Worm (Caenorhabditis elegans): ENCODE results near the gene Y22D7AL.6.

Gene Y22D7AL.6

DNA sequence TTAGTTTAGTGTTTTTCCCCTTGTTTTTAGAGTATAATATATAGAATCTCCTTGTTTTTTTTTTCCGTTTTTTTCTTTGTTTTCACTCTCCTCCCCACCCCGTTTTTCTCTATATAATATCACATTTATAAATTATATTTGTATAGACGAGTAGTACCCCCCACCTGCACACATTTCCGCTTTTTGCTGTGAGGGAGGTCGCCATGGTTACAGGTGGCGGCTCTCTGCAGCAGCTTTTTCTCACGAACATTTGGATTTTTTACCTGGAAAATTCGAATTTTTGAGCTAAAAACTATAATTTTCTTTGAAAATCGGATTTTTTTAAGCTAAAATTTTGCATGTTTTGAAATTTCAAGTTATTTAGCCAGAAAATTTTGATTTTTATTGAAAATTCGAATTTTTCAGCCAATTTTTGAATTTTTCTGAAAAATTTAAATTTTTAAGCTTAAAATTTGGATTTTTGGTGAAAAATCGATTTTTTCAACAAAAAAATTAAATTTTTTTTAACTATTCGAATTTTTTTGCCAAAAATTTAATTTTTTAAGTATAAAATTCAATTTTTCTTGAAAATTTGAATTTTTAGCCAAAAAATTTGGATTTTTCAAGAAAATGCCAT lies 21.0 kb downstream of the Y22D7AL.6 start:
- TF ChIP-seq tra-1 (GFP tag; IDR thresholded peaks at IDR 0.05) (no peak), ceh-32 (tag; optimal IDR thresholded peaks at IDR 0.05; ENCODE audit: poor library complexity) (no peak), php-3 (GFP tag; IDR thresholded peaks at IDR 0.05) (no peak), ZK546.5 (tag; optimal IDR thresholded peaks at IDR 0.05) (no peak), spr-1 (tag; optimal IDR thresholded peaks at IDR 0.05) (no peak), ceh-44 (GFP tag; IDR thresholded peaks at IDR 0.05) (no peak), nhr-76 (tag; optimal IDR thresholded peaks at IDR 0.05) (no peak), T20F7.1 (GFP tag; optimal IDR thresholded peaks at IDR 0.05) (no peak), ztf-7 (tag; optimal IDR thresholded peaks at IDR 0.05) (no peak), hlh-11 (tag; optimal IDR thresholded peaks at IDR 0.05) (no peak), hif-1 (tag; optimal IDR thresholded peaks at IDR 0.05) (no peak), aha-1 (tag) (peak; percentile 33), Y5F2A.4 (GFP tag; optimal IDR thresholded peaks at IDR 0.05) (peak; percentile 30), attf-4 (tag; optimal IDR thresholded peaks at IDR 0.05) (no peak), fkh-10 (GFP tag; optimal IDR thresholded peaks at IDR 0.05) (no peak), hlh-30 (tag; optimal IDR thresholded peaks at IDR 0.05; ENCODE audit: insufficient read depth) (no peak), F44E2.7 (GFP tag; IDR thresholded peaks at IDR 0.05) (0 out of 2 replicates have a peak, but pooled peaks have one; percentile 15), dmd-6 (GFP tag; IDR thresholded peaks at IDR 0.05) (no peak), lim-7 (GFP tag; IDR thresholded peaks at IDR 0.05) (peak; percentile 67; the same call in 1 of the 2 replicates), zip-2 (tag; optimal IDR thresholded peaks at IDR 0.05) (no peak), lin-38 (GFP tag; IDR thresholded peaks at IDR 0.05) (peak; percentile 46), T26A8.4 (GFP tag; IDR thresholded peaks at IDR 0.05) (no peak), Y105C5A.15 (GFP tag; IDR thresholded peaks at IDR 0.05) (0 out of 2 replicates have a peak, but pooled peaks have one; percentile 10), lin-1 (GFP tag; IDR thresholded peaks at IDR 0.05) (0 out of 2 replicates have a peak, but pooled peaks have one; percentile 40), pqm-1 (tag; optimal IDR thresholded peaks at IDR 0.05) (no peak), nhr-10 (tag; optimal IDR thresholded peaks at IDR 0.05) (no peak), zfp-2 (tag; optimal IDR thresholded peaks at IDR 0.05) (no peak), lin-13 (GFP tag; optimal IDR thresholded peaks at IDR 0.05) (no peak), arid-1 (GFP tag; conservative IDR thresholded peaks at IDR 0.05) (peak; percentile 81), nhr-28 (tag; optimal IDR thresholded peaks at IDR 0.05) (no peak), madf-9 (GFP tag; conservative IDR thresholded peaks at IDR 0.05) (0 out of 2 replicates have a peak, but pooled peaks have one; percentile 18), cey-2 (tag; optimal IDR thresholded peaks at IDR 0.05; ENCODE audit: borderline replicate concordance, insufficient read depth) (no peak), nhr-25 (tag; optimal IDR thresholded peaks at IDR 0.05; ENCODE audit: borderline replicate concordance, insufficient read depth) (no peak), nhr-77 (tag; optimal IDR thresholded peaks at IDR 0.05) (no peak), fos-1 (tag; optimal IDR thresholded peaks at IDR 0.05) (no peak), snpc-1.2 (GFP tag; IDR thresholded peaks at IDR 0.05) (peak; percentile 56; the same call in 1 of the 2 replicates), spr-3 (GFP tag; optimal IDR thresholded peaks at IDR 0.05) (no peak), nhr-41 (GFP tag; IDR thresholded peaks at IDR 0.05) (no peak), ceh-28 (tag; optimal IDR thresholded peaks at IDR 0.05) (no peak), egl-27 (tag; optimal IDR thresholded peaks at IDR 0.05) (no peak), dpl-1 (GFP tag; optimal IDR thresholded peaks at IDR 0.05) (no peak), unc-62 (GFP tag; optimal IDR thresholded peaks at IDR 0.05 in 1 of 2) (no peak), unc-62 (tag; optimal IDR thresholded peaks at IDR 0.05) (no peak), R02D3.7 (tag; optimal IDR thresholded peaks at IDR 0.05) (no peak), ZK337.2 (GFP tag; IDR thresholded peaks at IDR 0.05) (no peak), nhr-111 (GFP tag; optimal IDR thresholded peaks at IDR 0.05) (peak; percentile 44), mep-1 (tag; optimal IDR thresholded peaks at IDR 0.05) (peak; percentile 28), vab-7 (GFP tag; IDR thresholded peaks at IDR 0.05) (peak; percentile 43; the same call in 1 of the 2 replicates), aly-2 (tag; optimal IDR thresholded peaks at IDR 0.05) (no peak), saeg-2 (GFP tag; IDR thresholded peaks at IDR 0.05) (no peak), set-16 (GFP tag; IDR thresholded peaks at IDR 0.05) (no peak)
